Worm (Caenorhabditis elegans): ENCODE measurements around the gene clec-166.

clec-166 gene

DNA sequence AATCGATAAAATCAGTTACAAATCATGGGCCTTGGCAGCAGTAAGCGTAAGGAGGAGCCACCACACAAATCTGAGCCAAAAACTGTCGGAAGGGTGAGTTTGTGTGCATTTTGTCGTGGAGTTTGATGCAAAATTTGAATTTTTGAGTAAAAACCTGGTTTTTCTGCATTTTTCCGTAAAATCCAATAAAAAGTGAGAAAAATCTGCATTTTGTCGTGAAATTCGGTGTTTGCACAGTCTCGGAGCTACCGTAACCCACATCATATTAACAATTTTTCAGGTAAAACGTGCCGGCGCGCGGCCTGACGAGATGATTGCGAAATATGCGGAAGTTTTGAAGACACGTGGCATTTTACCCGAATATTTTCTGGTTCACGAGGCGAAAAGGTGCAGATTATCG, 24.8 kb upstream of the clec-166 start:
- TF ChIP-seq nfya-1 (tag; optimal IDR thresholded peaks at IDR 0.05; ENCODE audit: insufficient read depth) (no peak), elt-1 (tag; optimal IDR thresholded peaks at IDR 0.05) (no peak)

DNA sequence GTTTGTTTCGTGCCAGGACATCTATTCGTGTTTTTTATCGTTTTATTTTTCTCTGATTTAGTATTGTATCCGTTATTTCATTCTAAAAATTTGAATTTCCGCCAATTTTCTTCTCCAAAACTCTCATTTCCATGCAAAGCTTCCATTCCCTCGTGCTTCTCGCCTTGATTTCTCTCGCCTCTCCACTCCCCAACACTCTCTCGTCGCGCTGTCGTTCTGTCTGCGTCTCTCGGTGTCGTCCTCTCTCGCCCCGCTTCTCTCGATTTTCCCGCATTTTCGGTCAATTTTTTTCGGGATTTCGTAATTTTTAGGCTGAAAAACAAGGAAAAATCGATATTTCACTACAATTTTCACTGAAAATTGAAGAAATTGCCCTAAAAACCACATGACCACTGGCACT, 23.4 kb upstream of the clec-166 start, which contains the start of gene C09E9.1:
Gene C09E9.1, plus strand, starts transcription at position 286 of the 400 bp plus-strand sequence.
- TF ChIP-seq pqm-1 (tag; optimal IDR thresholded peaks at IDR 0.05): no peak
- peak; percentile 72 for TF ChIP-seq elt-2 (tag; optimal IDR thresholded peaks at IDR 0.05)
- no peak for TF ChIP-seq mml-1 (tag; optimal IDR thresholded peaks at IDR 0.05)
- TF ChIP-seq sea-2 (GFP tag; optimal IDR thresholded peaks at IDR 0.05): no peak
- TF ChIP-seq ztf-11 (tag; optimal IDR thresholded peaks at IDR 0.05): no peak
- TF ChIP-seq snpc-4 (tag; optimal IDR thresholded peaks at IDR 0.05): peak; percentile 15
- TF ChIP-seq tbx-2 (tag; optimal IDR thresholded peaks at IDR 0.05): no peak
- TF ChIP-seq unc-39 (tag; optimal IDR thresholded peaks at IDR 0.05): no peak
- TF ChIP-seq egl-5 (tag; optimal IDR thresholded peaks at IDR 0.05): no peak
- no peak for TF ChIP-seq nhr-43 (tag; optimal IDR thresholded peaks at IDR 0.05; ENCODE audit: poor library complexity, severe bottlenecking)
- TF ChIP-seq nhr-23 (tag; optimal IDR thresholded peaks at IDR 0.05): peak; percentile 6
- peak; percentile 62 for TF ChIP-seq jun-1 (tag; optimal IDR thresholded peaks at IDR 0.05)
- TF ChIP-seq fkh-10 (GFP tag; optimal IDR thresholded peaks at IDR 0.05): peak; percentile 8
- no peak for TF ChIP-seq egl-27 (tag; optimal IDR thresholded peaks at IDR 0.05)
- no peak for TF ChIP-seq ama-1 (optimal IDR thresholded peaks at IDR 0.05)
- TF ChIP-seq lin-15B (tag; optimal IDR thresholded peaks at IDR 0.05): peak; percentile 88
- TF ChIP-seq ceh-82 (tag; optimal IDR thresholded peaks at IDR 0.05): no peak
- TF ChIP-seq daf-12 (tag; optimal IDR thresholded peaks at IDR 0.05): no peak
- no peak for TF ChIP-seq elt-3 (tag; optimal IDR thresholded peaks at IDR 0.05)
- TF ChIP-seq nhr-67 (tag; optimal IDR thresholded peaks at IDR 0.05): no peak
- no peak for TF ChIP-seq nhr-11 (tag; optimal IDR thresholded peaks at IDR 0.05)
- TF ChIP-seq nhr-28 (tag; optimal IDR thresholded peaks at IDR 0.05): no peak
- TF ChIP-seq ceh-16 (tag; optimal IDR thresholded peaks at IDR 0.05): no peak
- TF ChIP-seq nhr-77 (tag; optimal IDR thresholded peaks at IDR 0.05): no peak
- no peak for TF ChIP-seq eor-1 (tag; optimal IDR thresholded peaks at IDR 0.05)
- TF ChIP-seq aly-2 (tag; optimal IDR thresholded peaks at IDR 0.05): no peak
- peak; percentile 80 for TF ChIP-seq hmg-11 (tag; optimal IDR thresholded peaks at IDR 0.05)
- TF ChIP-seq ceh-28 (tag; optimal IDR thresholded peaks at IDR 0.05): peak; percentile 61
- peak; percentile 42 for TF ChIP-seq skn-1 (tag; optimal IDR thresholded peaks at IDR 0.05)
- no peak for TF ChIP-seq elt-1 (tag; optimal IDR thresholded peaks at IDR 0.05)
- TF ChIP-seq lin-39 (tag; optimal IDR thresholded peaks at IDR 0.05): peak; percentile 63
- TF ChIP-seq fos-1 (tag; optimal IDR thresholded peaks at IDR 0.05): no peak
- TF ChIP-seq nhr-25 (tag; optimal IDR thresholded peaks at IDR 0.05): peak; percentile 14
- no peak for TF ChIP-seq nhr-12 (tag; optimal IDR thresholded peaks at IDR 0.05)
- TF ChIP-seq zag-1 (tag; optimal IDR thresholded peaks at IDR 0.05): no peak
- TF ChIP-seq fkh-2 (tag; optimal IDR thresholded peaks at IDR 0.05): no peak
- TF ChIP-seq nfya-1 (tag; optimal IDR thresholded peaks at IDR 0.05; ENCODE audit: insufficient read depth): peak; percentile 79
- no peak for TF ChIP-seq nhr-76 (tag; optimal IDR thresholded peaks at IDR 0.05)
- no peak for TF ChIP-seq lsy-12 (tag; optimal IDR thresholded peaks at IDR 0.05)
- TF ChIP-seq pha-4 (tag; optimal IDR thresholded peaks at IDR 0.05): peak; percentile 39
- no peak for TF ChIP-seq R02D3.7 (tag; optimal IDR thresholded peaks at IDR 0.05)
- TF ChIP-seq mdl-1 (tag; optimal IDR thresholded peaks at IDR 0.05): peak; percentile 97
- no peak for TF ChIP-seq ztf-4 (tag; optimal IDR thresholded peaks at IDR 0.05)
- TF ChIP-seq nhr-237 (tag; optimal IDR thresholded peaks at IDR 0.05): no peak
- TF ChIP-seq ZK546.5 (tag; optimal IDR thresholded peaks at IDR 0.05): no peak
- TF ChIP-seq unc-62 (GFP tag; optimal IDR thresholded peaks at IDR 0.05): no peak
- no peak for TF ChIP-seq ceh-9 (tag; optimal IDR thresholded peaks at IDR 0.05)
